Worm (Caenorhabditis elegans) whole organism, L4 larva: ENCODE results near the gene sma-2.
A peak's percentile ranks its signal among the peaks of the same experiment; 100 is the strongest.

ENCODE experiments used
- F10B5.3 ChIP-seq: sonication (generic microtip); optimal IDR thresholded peaks from 2 replicates; lab custom pipeline; 2016; ENCODE audit warnings: mild to moderate bottlenecking, missing genetic modification characterization, missing compliant biosample characterization
- F26F4.8 ChIP-seq: fragments of 200-800 bp; sonication (Bioruptor generic); conservative IDR thresholded peaks from 2 replicates; pipeline ENCODE4 v1.3.6; 2022; ENCODE audit warnings: missing genetic modification characterization, missing compliant biosample characterization
- F49E8.2 ChIP-seq: sonication (generic microtip); optimal IDR thresholded peaks from 2 replicates; lab custom pipeline; 2016; ENCODE audit warnings: missing compliant biosample characterization, mild to moderate bottlenecking, missing genetic modification characterization, borderline replicate concordance
- R02D3.7 ChIP-seq: fragments of 150-350 bp; sonication (generic microtip); optimal IDR thresholded peaks from 3 replicates; lab custom pipeline; 2014; ENCODE audit warnings: missing biosample characterization, missing genetic modification characterization
- Y75B8A.6 ChIP-seq: fragments of 200-800 bp; sonication (Bioruptor generic); IDR thresholded peaks from 2 replicates; pipeline ENCODE4 v1.3.6; 2022; ENCODE audit warnings: missing genetic modification reagents, missing genetic modification characterization, missing compliant biosample characterization
- ZK337.2 ChIP-seq: fragments of 200-800 bp; sonication (Bioruptor generic); IDR thresholded peaks from 2 replicates; pipeline ENCODE4 v1.3.6; 2022; ENCODE audit warnings: missing genetic modification reagents, missing genetic modification characterization, missing compliant biosample characterization
- aha-1 ChIP-seq: fragments of 150-350 bp; peaks from one replicate; lab custom pipeline; 2014; ENCODE audit warnings: missing biosample characterization, missing genetic modification characterization
- attf-4 ChIP-seq: sonication (generic microtip); optimal IDR thresholded peaks from 3 replicates; lab custom pipeline; 2017; ENCODE audit warnings: missing biosample characterization, missing genetic modification characterization
- ceh-20 ChIP-seq: fragments of 200-800 bp; sonication (Bioruptor generic); IDR thresholded peaks from 2 replicates; pipeline ENCODE4 v1.3.6; 2022; ENCODE audit warnings: missing genetic modification reagents, missing genetic modification characterization, missing compliant biosample characterization
- ceh-44 ChIP-seq: fragments of 200-800 bp; sonication (Bioruptor generic); IDR thresholded peaks from 2 replicates; pipeline ENCODE4 v1.3.6; 2022; ENCODE audit warnings: missing genetic modification reagents, missing genetic modification characterization, missing compliant biosample characterization
- ces-1 ChIP-seq: fragments of 150-350 bp; sonication (generic microtip); optimal IDR thresholded peaks from 4 replicates; lab custom pipeline; 2014; ENCODE audit warnings: missing biosample characterization, missing genetic modification reagents, missing genetic modification characterization
- daf-16 ChIP-seq, 3 experiments: sonication (generic microtip); optimal IDR thresholded peaks; 2 replicates each; lab custom pipeline; 2016 to 2017; ENCODE audit warnings: missing genetic modification characterization in 3 of 3, missing genetic modification reagents in 3 of 3, mild to moderate bottlenecking in 2 of 3, missing compliant biosample characterization in 2 of 3, missing biosample characterization in 1 of 3, moderate library complexity in 1 of 3
- daf-19 ChIP-seq: fragments of 200-800 bp; sonication (Bioruptor generic); conservative IDR thresholded peaks from 2 replicates; pipeline ENCODE4 v1.3.6; 2022; ENCODE audit warnings: missing genetic modification characterization, missing compliant biosample characterization
- daf-8 ChIP-seq: fragments of 200-800 bp; sonication (Bioruptor generic); IDR thresholded peaks from 2 replicates; pipeline ENCODE4 v1.3.6; 2022; ENCODE audit warnings: missing genetic modification characterization, missing compliant biosample characterization
- dmd-9 ChIP-seq: fragments of 200-800 bp; sonication (Bioruptor generic); IDR thresholded peaks from 2 replicates; pipeline ENCODE4 v1.3.6; 2022; ENCODE audit warnings: missing genetic modification reagents, missing genetic modification characterization, missing compliant biosample characterization
- dpl-1 ChIP-seq: fragments of 150-350 bp; optimal IDR thresholded peaks from 2 replicates; lab custom pipeline; 2014; ENCODE audit warnings: missing biosample characterization, missing genetic modification reagents, missing genetic modification characterization
- duxl-1 ChIP-seq: sonication (generic microtip); optimal IDR thresholded peaks from 2 replicates; lab custom pipeline; 2016; ENCODE audit warnings: mild to moderate bottlenecking, missing genetic modification characterization, moderate library complexity, missing compliant biosample characterization; ENCODE audit not compliant: poor library complexity
- dve-1 ChIP-seq: sonication (generic microtip); optimal IDR thresholded peaks from 2 replicates; lab custom pipeline; 2017; ENCODE audit warnings: antibody characterized with exemption, mild to moderate bottlenecking, missing genetic modification characterization, missing compliant biosample characterization; ENCODE audit not compliant: insufficient read depth
- egl-43 ChIP-seq: fragments of 200-800 bp; sonication (Bioruptor generic); IDR thresholded peaks from 2 replicates; pipeline ENCODE4 v1.3.6; 2022; ENCODE audit warnings: missing genetic modification reagents, missing genetic modification characterization, missing compliant biosample characterization
- hlh-30 ChIP-seq: sonication (generic microtip); optimal IDR thresholded peaks from 2 replicates; lab custom pipeline; 2017; ENCODE audit warnings: antibody characterized with exemption, mild to moderate bottlenecking, missing genetic modification characterization, missing compliant biosample characterization; ENCODE audit not compliant: insufficient read depth
- hmg-1.1 ChIP-seq: fragments of 200-800 bp; sonication (Bioruptor generic); IDR thresholded peaks from 2 replicates; pipeline ENCODE4 v1.3.6; 2022; ENCODE audit warnings: missing genetic modification reagents, missing genetic modification characterization, missing compliant biosample characterization
- jun-1 ChIP-seq: fragments of 150-350 bp; optimal IDR thresholded peaks from 2 replicates; lab custom pipeline; 2014; ENCODE audit warnings: missing biosample characterization, missing genetic modification reagents, missing genetic modification characterization
- lim-7 ChIP-seq: fragments of 200-800 bp; sonication (Bioruptor generic); IDR thresholded peaks from 2 replicates; pipeline ENCODE4 v1.3.6; 2022; ENCODE audit warnings: missing genetic modification characterization, missing compliant biosample characterization
- lin-1 ChIP-seq: fragments of 200-800 bp; sonication (Bioruptor generic); IDR thresholded peaks from 2 replicates; pipeline ENCODE4 v1.3.6; 2022; ENCODE audit warnings: missing genetic modification reagents, missing genetic modification characterization, missing compliant biosample characterization
- lin-15B ChIP-seq: fragments of 150-350 bp; sonication (generic microtip); optimal IDR thresholded peaks from 3 replicates; lab custom pipeline; 2014; ENCODE audit warnings: missing biosample characterization, missing genetic modification characterization
- lin-38 ChIP-seq: fragments of 200-800 bp; sonication (Bioruptor generic); IDR thresholded peaks from 2 replicates; pipeline ENCODE4 v1.3.6; 2022; ENCODE audit warnings: missing genetic modification reagents, missing genetic modification characterization, missing compliant biosample characterization
- lir-3 ChIP-seq: sonication (generic microtip); optimal IDR thresholded peaks from 2 replicates; lab custom pipeline; 2016; ENCODE audit warnings: mild to moderate bottlenecking, missing genetic modification characterization, missing compliant biosample characterization
- lsy-2 ChIP-seq, 2 experiments: fragments of 150-350 bp in 1 of 2; sonication (generic microtip) in 1 of 2; optimal IDR thresholded peaks; 2 replicates each; lab custom pipeline; 2014 to 2017; ENCODE audit warnings: missing biosample characterization in 2 of 2, missing genetic modification characterization in 2 of 2
- madf-9 ChIP-seq: fragments of 200-800 bp; sonication (Bioruptor generic); conservative IDR thresholded peaks from 2 replicates; pipeline ENCODE4 v1.3.6; 2022; ENCODE audit warnings: missing genetic modification reagents, missing genetic modification characterization, missing compliant biosample characterization
- mdl-1 ChIP-seq, 2 experiments: fragments of 150-350 bp in 1 of 2; sonication (generic microtip) in 1 of 2; optimal IDR thresholded peaks; 2 replicates each; lab custom pipeline; 2014 to 2017; ENCODE audit warnings: missing biosample characterization in 2 of 2, missing genetic modification characterization in 2 of 2
- mep-1 ChIP-seq: fragments of 150-350 bp; sonication (generic microtip); optimal IDR thresholded peaks from 3 replicates; lab custom pipeline; 2014; ENCODE audit warnings: missing biosample characterization, missing genetic modification characterization
- nhr-28 ChIP-seq: fragments of 150-350 bp; optimal IDR thresholded peaks from 2 replicates; lab custom pipeline; 2014; ENCODE audit warnings: missing biosample characterization, missing genetic modification characterization
- nhr-41 ChIP-seq: fragments of 200-800 bp; sonication (Bioruptor generic); IDR thresholded peaks from 2 replicates; pipeline ENCODE4 v1.3.6; 2022; ENCODE audit warnings: missing genetic modification reagents, missing genetic modification characterization, missing compliant biosample characterization
- nhr-6 ChIP-seq: fragments of 150-350 bp; optimal IDR thresholded peaks from 2 replicates; lab custom pipeline; 2014; ENCODE audit warnings: missing biosample characterization, missing genetic modification characterization
- pha-4 ChIP-seq, 2 experiments: fragments of 150-350 bp in 1 of 2; fragments of 200-800 bp in 1 of 2; sonication (Bioruptor generic) in 1 of 2; IDR thresholded peaks in 1 of 2; optimal IDR thresholded peaks in 1 of 2; 2 replicates each; pipeline versions ENCODE4 v1.3.6 to Lab custom; 2014 to 2022; ENCODE audit warnings: missing genetic modification characterization in 2 of 2, missing genetic modification reagents in 2 of 2, missing biosample characterization in 1 of 2, missing compliant biosample characterization in 1 of 2
- pqm-1 ChIP-seq: sonication (generic microtip); optimal IDR thresholded peaks from 2 replicates; lab custom pipeline; 2017; ENCODE audit warnings: missing biosample characterization, missing genetic modification characterization
- saeg-2 ChIP-seq: fragments of 200-800 bp; sonication (Bioruptor generic); IDR thresholded peaks from 2 replicates; pipeline ENCODE4 v1.3.6; 2022; ENCODE audit warnings: missing genetic modification reagents, missing genetic modification characterization, missing compliant biosample characterization
- sdz-12 ChIP-seq: fragments of 200-800 bp; sonication (Bioruptor generic); optimal IDR thresholded peaks from 2 replicates; lab custom pipeline; 2018; ENCODE audit warnings: mild to moderate bottlenecking, missing genetic modification characterization, missing compliant biosample characterization
- skn-1 ChIP-seq: fragments of 150-350 bp; optimal IDR thresholded peaks from 2 replicates; lab custom pipeline; 2014; ENCODE audit warnings: missing biosample characterization, missing genetic modification characterization
- spr-1 ChIP-seq: sonication (generic microtip); optimal IDR thresholded peaks from 2 replicates; lab custom pipeline; 2016; ENCODE audit warnings: mild to moderate bottlenecking, missing genetic modification characterization, missing compliant biosample characterization
- spr-3 ChIP-seq: fragments of 200-800 bp; sonication (Bioruptor generic); optimal IDR thresholded peaks from 2 replicates; lab custom pipeline; 2018; ENCODE audit warnings: mild to moderate bottlenecking, missing genetic modification characterization, missing compliant biosample characterization
- tag-97 ChIP-seq: fragments of 200-800 bp; sonication (Bioruptor generic); IDR thresholded peaks from 2 replicates; pipeline ENCODE4 v1.3.6; 2022; ENCODE audit warnings: missing genetic modification characterization, missing compliant biosample characterization
- unc-39 ChIP-seq: sonication (generic microtip); optimal IDR thresholded peaks from 2 replicates; lab custom pipeline; 2017; ENCODE audit warnings: missing biosample characterization, missing genetic modification characterization
- vab-7 ChIP-seq: fragments of 200-800 bp; sonication (Bioruptor generic); IDR thresholded peaks from 2 replicates; pipeline ENCODE4 v1.3.6; 2022; ENCODE audit warnings: missing genetic modification reagents, missing genetic modification characterization, missing compliant biosample characterization
- zag-1 ChIP-seq: fragments of 150-350 bp; optimal IDR thresholded peaks from 2 replicates; lab custom pipeline; 2014; ENCODE audit warnings: missing biosample characterization, missing genetic modification characterization
- zfp-2 ChIP-seq: sonication (generic microtip); optimal IDR thresholded peaks from 2 replicates; lab custom pipeline; 2016; ENCODE audit warnings: mild to moderate bottlenecking, missing genetic modification characterization, missing compliant biosample characterization
- zfp-3 ChIP-seq: fragments of 200-800 bp; sonication (Bioruptor generic); conservative IDR thresholded peaks from 2 replicates; pipeline ENCODE4 v1.3.6; 2022; ENCODE audit warnings: missing genetic modification reagents, missing genetic modification characterization, missing compliant biosample characterization
- zip-11 ChIP-seq: fragments of 200-800 bp; sonication (Bioruptor generic); IDR thresholded peaks from 2 replicates; pipeline ENCODE4 v1.3.6; 2022; ENCODE audit warnings: missing genetic modification characterization, missing compliant biosample characterization
- zip-2 ChIP-seq: fragments of 150-350 bp; optimal IDR thresholded peaks from 2 replicates; lab custom pipeline; 2014; ENCODE audit warnings: missing biosample characterization, missing genetic modification characterization

The sma-2 gene

ce11 chrIII:8797211-8797733 is 47.8 kb downstream of the sma-2 start (continued):
- TF ChIP-seq ZK337.2 (GFP tag; lab: Robert Waterston, UW) (0 out of 2 replicates have a peak, but pooled peaks have one; percentile 41), aha-1 (tag; lab: Kevin White, UChicago) (peak; percentile 74), R02D3.7 (tag; lab: Kevin White, UChicago) (no peak), hlh-30 (tag; lab: Kevin White, UChicago) (peak; percentile 96), F26F4.8 (GFP tag; lab: Robert Waterston, UW) (no peak), spr-1 (tag; lab: Kevin White, UChicago) (peak; percentile 64), nhr-6 (tag; lab: Kevin White, UChicago) (peak; percentile 40), duxl-1 (tag; lab: Kevin White, UChicago) (no peak), hmg-1.1 (GFP tag; lab: Robert Waterston, UW) (peak; percentile 80), daf-8 (GFP tag; lab: Robert Waterston, UW) (no peak), lim-7 (GFP tag; lab: Robert Waterston, UW) (0 out of 2 replicates have a peak, but pooled peaks have one; percentile 43), saeg-2 (GFP tag; lab: Robert Waterston, UW) (peak; percentile 46; the same call in 1 of the 2 replicates), lir-3 (tag; lab: Kevin White, UChicago) (no peak), lsy-2 (tag; optimal IDR thresholded peaks at IDR 0.05; lab: Kevin White, UChicago) (peak; percentile 90 to 94), tag-97 (GFP tag; lab: Robert Waterston, UW) (no peak), pha-4 (GFP tag; IDR thresholded peaks at IDR 0.05; lab: Robert Waterston, UW) (peak; percentile 17; the same call in 1 of the 2 replicates), pha-4 (tag; optimal IDR thresholded peaks at IDR 0.05; lab: Kevin White, UChicago) (no peak), vab-7 (GFP tag; lab: Robert Waterston, UW) (no peak), lin-15B (tag; lab: Kevin White, UChicago) (no peak), F49E8.2 (tag; lab: Kevin White, UChicago) (no peak), ceh-20 (GFP tag; lab: Robert Waterston, UW) (peak; percentile 69; the same call in 1 of the 2 replicates), nhr-28 (tag; lab: Kevin White, UChicago) (peak; percentile 99), nhr-41 (GFP tag; lab: Robert Waterston, UW) (peak; percentile 54; the same call in 1 of the 2 replicates), pqm-1 (tag; lab: Kevin White, UChicago) (peak; percentile 94), unc-39 (no peak), zag-1 (no peak), mep-1 (peak; percentile 92), spr-3 (GFP tag; lab: Kevin White, UChicago) (peak; percentile 21), ces-1 (GFP tag; lab: Kevin White, UChicago) (no peak), Y75B8A.6 (GFP tag; lab: Robert Waterston, UW) (no peak), sdz-12 (GFP tag; lab: Kevin White, UChicago) (no peak), dmd-9 (no peak), F10B5.3 (tag; lab: Kevin White, UChicago) (peak; percentile 23), zip-11 (no peak), attf-4 (tag; lab: Kevin White, UChicago) (peak; percentile 19), madf-9 (GFP tag; lab: Robert Waterston, UW) (0 out of 2 replicates have a peak, but pooled peaks have one; percentile 27), lin-1 (GFP tag; lab: Robert Waterston, UW) (peak; percentile 70), dpl-1 (GFP tag; lab: Kevin White, UChicago) (peak; percentile 58), jun-1 (tag; lab: Kevin White, UChicago) (peak; percentile 82), zfp-3 (GFP tag; lab: Robert Waterston, UW) (0 out of 2 replicates have a peak, but pooled peaks have one; percentile 21), egl-43 (GFP tag; lab: Robert Waterston, UW) (0 out of 2 replicates have a peak, but pooled peaks have one; percentile 66), mdl-1 (tag; optimal IDR thresholded peaks at IDR 0.05; lab: Kevin White, UChicago) (peak; percentile 77 to 97), daf-19 (GFP tag; lab: Robert Waterston, UW) (peak; percentile 62; the same call in 1 of the 2 replicates), zfp-2 (tag; lab: Kevin White, UChicago) (peak; percentile 57), daf-16 (GFP tag; optimal IDR thresholded peaks at IDR 0.05; lab: Kevin White, UChicago) (peak in 1 of 2 experiments; percentile 12), daf-16 (tag; optimal IDR thresholded peaks at IDR 0.05; lab: Kevin White, UChicago) (peak; percentile 79), skn-1 (tag; lab: Kevin White, UChicago) (no peak), lin-38 (peak; percentile 42), dve-1 (peak; percentile 97), ceh-44 (0 out of 2 replicates have a peak, but pooled peaks have one; percentile 20), zip-2 (no peak)
